Fruit fly (Drosophila melanogaster): ENCODE results near the gene Atg16.

Atg16 gene

DNA sequence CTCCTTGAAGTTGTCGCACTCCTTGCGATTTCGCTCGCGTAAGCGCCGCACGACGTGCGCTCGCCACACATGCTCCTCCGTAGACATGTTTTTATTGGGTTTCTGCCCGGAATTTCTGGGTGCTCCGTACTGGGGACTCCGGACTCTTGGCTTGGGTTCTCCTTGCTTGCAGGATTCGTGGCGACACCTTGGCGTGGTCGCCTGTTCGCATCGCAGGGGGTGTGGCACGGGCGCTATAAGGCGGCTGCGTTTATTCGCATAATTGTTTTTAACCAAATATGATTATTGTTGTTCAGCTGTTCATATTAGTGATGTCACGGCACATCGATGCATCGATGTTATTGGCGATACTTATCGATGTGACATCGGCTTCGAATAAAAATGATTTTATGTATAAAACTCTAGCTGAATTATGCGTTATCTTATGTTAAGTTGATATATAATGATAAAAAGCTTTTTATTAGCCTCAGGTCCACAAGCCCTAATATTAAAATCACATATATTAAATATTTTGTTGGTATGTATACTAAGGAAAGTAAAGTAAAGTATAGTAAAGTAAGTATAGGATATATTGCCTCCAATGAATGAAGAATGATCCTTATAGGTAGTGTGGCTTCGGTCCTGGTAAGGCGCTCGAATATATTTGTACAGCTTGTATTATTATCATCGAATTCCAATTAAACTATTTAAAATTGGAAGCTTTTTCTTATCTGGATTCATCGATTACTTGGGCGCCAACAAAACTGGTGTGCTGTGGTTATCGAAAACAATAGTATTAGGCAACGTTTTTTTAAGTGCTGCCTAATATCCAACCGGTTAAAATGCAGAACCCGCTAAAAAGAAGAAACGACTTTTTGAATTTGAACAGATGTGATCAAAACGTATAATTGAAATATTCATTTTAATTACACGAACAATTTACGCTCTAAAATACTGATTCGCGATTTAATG is at the start of gene Atg16:
Gene Atg16 (minus strand): TSS at position 343 of the 951 bp plus-strand sequence.
- TF ChIP-seq Sin3A (optimal IDR thresholded peaks at IDR 0.05), result no peak
- TF ChIP-seq ttk (optimal IDR thresholded peaks at IDR 0.05), result no peak
- TF ChIP-seq insv (optimal IDR thresholded peaks at IDR 0.05), result no peak
- TF ChIP-seq h (optimal IDR thresholded peaks at IDR 0.05), result no peak
- no peak for TF ChIP-seq Myc (optimal IDR thresholded peaks at IDR 0.05)
- no peak for TF ChIP-seq psq (optimal IDR thresholded peaks at IDR 0.05)

dm6 chr3R:29880306-29880705 is 45.4 kb upstream of the Atg16 start:
- TF ChIP-seq ttk (optimal IDR thresholded peaks at IDR 0.05) (no peak), Myc (optimal IDR thresholded peaks at IDR 0.05) (no peak), Sin3A (optimal IDR thresholded peaks at IDR 0.05) (no peak), insv (optimal IDR thresholded peaks at IDR 0.05) (no peak), psq (optimal IDR thresholded peaks at IDR 0.05) (no peak), h (optimal IDR thresholded peaks at IDR 0.05) (no peak)

DNA sequence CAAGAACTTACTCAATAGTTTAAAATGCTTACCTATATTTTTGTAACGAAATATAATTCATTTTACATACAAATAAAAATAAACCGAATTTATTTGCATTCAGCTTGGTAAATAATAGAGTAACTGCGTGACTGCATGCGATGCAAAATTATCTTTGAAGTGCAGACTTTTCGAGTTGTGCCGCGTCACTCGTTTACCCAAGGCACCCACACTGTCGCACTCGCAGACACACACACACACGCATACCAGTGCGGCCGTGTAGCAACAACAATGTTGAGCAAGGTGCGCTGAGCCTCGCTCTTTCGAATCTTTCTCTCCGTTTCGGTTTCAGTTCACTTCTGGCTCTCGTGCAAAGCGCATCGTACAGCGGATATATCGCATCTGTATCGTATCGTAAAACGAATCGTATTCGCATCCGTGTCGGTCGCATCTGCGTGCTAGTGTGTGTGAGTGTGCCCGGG is 41.9 kb upstream of the Atg16 start, which contains the start of gene CG31038:
Gene CG31038 (plus strand): TSS at position 327 of the 461 bp plus-strand sequence.
- TF ChIP-seq Sin3A (optimal IDR thresholded peaks at IDR 0.05) (no peak), h (optimal IDR thresholded peaks at IDR 0.05) (no peak), Myc (optimal IDR thresholded peaks at IDR 0.05) (no peak), insv (optimal IDR thresholded peaks at IDR 0.05) (no peak), ttk (optimal IDR thresholded peaks at IDR 0.05) (no peak), psq (optimal IDR thresholded peaks at IDR 0.05) (no peak)

- no peak for TF ChIP-seq ttk (optimal IDR thresholded peaks at IDR 0.05)
- no peak for TF ChIP-seq Myc (optimal IDR thresholded peaks at IDR 0.05)
- TF ChIP-seq psq (optimal IDR thresholded peaks at IDR 0.05), result no peak
- TF ChIP-seq h (optimal IDR thresholded peaks at IDR 0.05), result no peak
- TF ChIP-seq insv (optimal IDR thresholded peaks at IDR 0.05), result no peak
- no peak for TF ChIP-seq Sin3A (optimal IDR thresholded peaks at IDR 0.05)
These were observed 41.3 kb upstream of the Atg16 start for dm6 chr3R:29876232-29876631.

dm6 chr3R:29875830-29876229 is 40.9 kb upstream of the Atg16 start:
- TF ChIP-seq psq (optimal IDR thresholded peaks at IDR 0.05), result no peak
- no peak for TF ChIP-seq Myc (optimal IDR thresholded peaks at IDR 0.05)
- no peak for TF ChIP-seq insv (optimal IDR thresholded peaks at IDR 0.05)
- no peak for TF ChIP-seq h (optimal IDR thresholded peaks at IDR 0.05)
- TF ChIP-seq Sin3A (optimal IDR thresholded peaks at IDR 0.05), result no peak
- TF ChIP-seq ttk (optimal IDR thresholded peaks at IDR 0.05), result no peak

DNA sequence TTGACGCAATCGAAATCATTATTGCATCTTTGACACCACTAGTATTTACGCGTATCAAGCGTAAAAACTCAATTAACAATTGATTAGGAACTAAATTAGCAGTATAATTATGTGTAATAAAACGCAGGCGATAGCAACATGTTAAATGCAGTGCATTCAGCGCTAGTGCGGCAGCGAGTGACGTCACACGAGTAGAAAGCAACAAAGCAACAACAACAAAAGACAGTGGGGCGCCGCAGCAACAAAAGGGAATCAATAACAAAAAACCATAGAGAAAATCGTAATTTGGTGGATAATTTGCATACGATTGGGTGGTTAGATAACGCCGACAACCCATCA is 34.4 kb upstream of the Atg16 start, which contains the start of gene CG34133:
Gene CG34133 (plus strand): TSS at position 16 of the 339 bp plus-strand sequence.
- no peak for TF ChIP-seq insv (optimal IDR thresholded peaks at IDR 0.05)
- no peak for TF ChIP-seq ttk (optimal IDR thresholded peaks at IDR 0.05)
- no peak for TF ChIP-seq Myc (optimal IDR thresholded peaks at IDR 0.05)
- TF ChIP-seq h (optimal IDR thresholded peaks at IDR 0.05), result no peak
- TF ChIP-seq Sin3A (optimal IDR thresholded peaks at IDR 0.05), result no peak
- no peak for TF ChIP-seq psq (optimal IDR thresholded peaks at IDR 0.05)

DNA sequence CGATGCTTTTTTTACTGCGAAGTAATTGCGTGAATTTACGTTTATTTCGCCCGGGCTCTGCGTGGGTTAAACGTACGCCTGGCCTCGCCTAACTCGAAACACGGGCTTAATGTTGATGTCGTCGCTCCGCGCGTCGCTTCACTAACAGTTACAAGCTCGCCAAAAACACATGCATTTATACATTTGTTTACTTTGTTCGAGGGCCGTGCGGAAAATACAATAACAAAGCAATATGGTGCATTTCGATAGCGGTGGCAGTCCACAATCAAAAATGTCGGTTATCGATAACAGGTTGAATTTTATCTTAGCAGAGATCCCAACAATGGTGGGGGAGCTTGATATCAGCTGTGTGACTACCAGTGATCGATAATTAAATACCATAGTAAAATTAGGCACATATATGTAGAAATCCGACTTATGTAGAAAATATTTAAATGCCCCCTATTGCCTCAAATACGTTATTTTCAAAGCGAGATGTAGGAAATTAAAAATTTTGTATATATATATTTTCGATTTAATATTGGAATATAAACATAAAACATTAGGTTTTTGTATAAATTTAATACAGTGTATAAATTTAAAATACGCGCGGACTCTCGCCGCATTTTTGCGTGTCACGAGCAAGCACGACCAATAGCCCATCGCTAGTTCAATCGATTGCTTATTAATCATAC is 33.9 kb upstream of the Atg16 start, which contains the start of gene Zip99C:
Gene Zip99C (minus strand): TSS at position 220 of the 674 bp plus-strand sequence.
- TF ChIP-seq ttk (optimal IDR thresholded peaks at IDR 0.05) (no peak), insv (optimal IDR thresholded peaks at IDR 0.05) (no peak), Myc (optimal IDR thresholded peaks at IDR 0.05) (no peak), h (optimal IDR thresholded peaks at IDR 0.05) (no peak), Sin3A (optimal IDR thresholded peaks at IDR 0.05) (no peak), psq (optimal IDR thresholded peaks at IDR 0.05) (no peak)

dm6 chr3R:29867895-29868294 is 33.0 kb upstream of the Atg16 start:
- TF ChIP-seq psq (optimal IDR thresholded peaks at IDR 0.05), result no peak
- no peak for TF ChIP-seq h (optimal IDR thresholded peaks at IDR 0.05)
- no peak for TF ChIP-seq Myc (optimal IDR thresholded peaks at IDR 0.05)
- no peak for TF ChIP-seq insv (optimal IDR thresholded peaks at IDR 0.05)
- no peak for TF ChIP-seq Sin3A (optimal IDR thresholded peaks at IDR 0.05)
- no peak for TF ChIP-seq ttk (optimal IDR thresholded peaks at IDR 0.05)

- TF ChIP-seq insv (optimal IDR thresholded peaks at IDR 0.05) (no peak), psq (optimal IDR thresholded peaks at IDR 0.05) (no peak), ttk (optimal IDR thresholded peaks at IDR 0.05) (no peak), h (optimal IDR thresholded peaks at IDR 0.05) (no peak)
These were observed 32.6 kb upstream of the Atg16 start for dm6 chr3R:29867470-29867869.

DNA sequence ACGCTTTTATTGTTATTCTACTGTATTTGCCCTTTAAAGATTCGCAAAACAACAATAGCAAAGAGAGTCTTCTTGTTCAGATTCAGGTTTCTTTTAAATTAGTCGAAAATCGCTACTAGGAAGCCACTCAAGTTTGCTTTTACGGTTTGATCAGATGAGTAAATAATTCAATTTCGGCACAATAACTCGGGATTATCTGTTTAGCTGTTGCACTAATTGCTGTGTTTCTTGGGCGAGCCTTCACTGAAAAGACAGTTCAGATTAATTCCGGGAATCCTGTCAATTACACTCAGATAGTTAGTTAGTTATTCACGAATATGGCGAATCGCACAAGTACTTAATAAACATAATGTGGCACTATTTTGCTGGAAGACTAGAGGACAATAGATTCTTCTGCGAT is 31.8 kb upstream of the Atg16 start:
- TF ChIP-seq ttk (optimal IDR thresholded peaks at IDR 0.05) (no peak), Myc (optimal IDR thresholded peaks at IDR 0.05) (no peak), h (optimal IDR thresholded peaks at IDR 0.05) (no peak), psq (optimal IDR thresholded peaks at IDR 0.05) (no peak), Sin3A (optimal IDR thresholded peaks at IDR 0.05) (no peak), insv (optimal IDR thresholded peaks at IDR 0.05) (no peak)

- TF ChIP-seq ttk (optimal IDR thresholded peaks at IDR 0.05) (peak; percentile 80), insv (optimal IDR thresholded peaks at IDR 0.05) (no peak)
These were observed 27.9 kb upstream of the Atg16 start for dm6 chr3R:29862795-29863194.
